Worm (Caenorhabditis elegans): ENCODE results near the gene srh-179.

The srh-179 gene

ce11 chrV:18508564-18508963 is 32.4 kb downstream of the srh-179 start, which contains the start of gene Y51A2D.1:
Gene Y51A2D.1 (plus strand): TSS chrV:18508864.
- TF ChIP-seq swsn-7 (tag; optimal IDR thresholded peaks at IDR 0.05), result no peak
- TF ChIP-seq ceh-88 (GFP tag; IDR thresholded peaks at IDR 0.05), result no peak
- TF ChIP-seq elt-3 (tag; optimal IDR thresholded peaks at IDR 0.05), result no peak
- no peak for TF ChIP-seq Y116A8C.19 (tag; optimal IDR thresholded peaks at IDR 0.05; ENCODE audit: borderline replicate concordance)
- TF ChIP-seq ceh-8 (GFP tag; optimal IDR thresholded peaks at IDR 0.05), result no peak
- TF ChIP-seq ama-1 (optimal IDR thresholded peaks at IDR 0.05), result no peak
- no peak for TF ChIP-seq lsy-2 (tag; optimal IDR thresholded peaks at IDR 0.05)
- no peak for TF ChIP-seq mab-9 (GFP tag; IDR thresholded peaks at IDR 0.05)
- TF ChIP-seq fkh-10 (GFP tag; optimal IDR thresholded peaks at IDR 0.05), result no peak
- no peak for TF ChIP-seq nhr-19 (GFP tag; conservative IDR thresholded peaks at IDR 0.05)
- no peak for TF ChIP-seq jun-1 (tag; optimal IDR thresholded peaks at IDR 0.05)
- TF ChIP-seq hpl-2 (GFP tag; optimal IDR thresholded peaks at IDR 0.05), result no peak
- no peak for TF ChIP-seq ztf-11 (tag; optimal IDR thresholded peaks at IDR 0.05)
- TF ChIP-seq mef-2 (tag; optimal IDR thresholded peaks at IDR 0.05), result no peak

- no peak for TF ChIP-seq efl-1 (optimal IDR thresholded peaks at IDR 0.05)
- peak in 1 of 2 experiments; percentile 69 for TF ChIP-seq efl-1 (GFP tag; optimal IDR thresholded peaks at IDR 0.05 in 1 of 2)
- TF ChIP-seq nhr-85 (tag), result no peak
These were observed 35.7 kb downstream of the srh-179 start for ce11 chrV:18511847-18512246.

- no peak for TF ChIP-seq nhr-84 (tag; optimal IDR thresholded peaks at IDR 0.05)
- no peak for TF ChIP-seq nhr-90 (tag; optimal IDR thresholded peaks at IDR 0.05; ENCODE audit: poor library complexity)
- no peak for TF ChIP-seq jun-1 (tag; optimal IDR thresholded peaks at IDR 0.05)
- TF ChIP-seq nhr-71 (tag; optimal IDR thresholded peaks at IDR 0.05), result no peak
- TF ChIP-seq fos-1 (tag; optimal IDR thresholded peaks at IDR 0.05), result no peak
- no peak for TF ChIP-seq ceh-8 (GFP tag; optimal IDR thresholded peaks at IDR 0.05)
- TF ChIP-seq swsn-7 (tag; optimal IDR thresholded peaks at IDR 0.05), result no peak
- no peak for TF ChIP-seq irx-1 (tag; optimal IDR thresholded peaks at IDR 0.05)
- no peak for TF ChIP-seq ces-1 (GFP tag; optimal IDR thresholded peaks at IDR 0.05)
- no peak for TF ChIP-seq lir-3 (tag; optimal IDR thresholded peaks at IDR 0.05; ENCODE audit: poor library complexity)
- no peak for TF ChIP-seq fkh-8 (tag; optimal IDR thresholded peaks at IDR 0.05)
- peak; percentile 34 for TF ChIP-seq tlp-1 (tag; optimal IDR thresholded peaks at IDR 0.05)
- no peak for TF ChIP-seq nhr-77 (tag; optimal IDR thresholded peaks at IDR 0.05)
- TF ChIP-seq aly-2 (tag; optimal IDR thresholded peaks at IDR 0.05), result no peak
- no peak for TF ChIP-seq lsy-2 (tag; optimal IDR thresholded peaks at IDR 0.05)
- TF ChIP-seq nhr-76 (tag; optimal IDR thresholded peaks at IDR 0.05), result no peak
- no peak for TF ChIP-seq nhr-85 (tag)
- TF ChIP-seq elt-2 (tag; optimal IDR thresholded peaks at IDR 0.05), result peak; percentile 95
- no peak for TF ChIP-seq isw-1 (GFP tag; IDR thresholded peaks at IDR 0.05)
- no peak for TF ChIP-seq hlh-4 (tag; optimal IDR thresholded peaks at IDR 0.05)
- no peak for TF ChIP-seq efl-1 (optimal IDR thresholded peaks at IDR 0.05)
- TF ChIP-seq efl-1 (GFP tag; optimal IDR thresholded peaks at IDR 0.05 in 1 of 2), result peak in 1 of 2 experiments; percentile 84
- peak in 1 of 2 experiments; percentile 11 for TF ChIP-seq lin-35 (GFP tag; optimal IDR thresholded peaks at IDR 0.05)
- no peak for TF ChIP-seq dsc-1 (tag; optimal IDR thresholded peaks at IDR 0.05)
- TF ChIP-seq xbp-1 (tag; optimal IDR thresholded peaks at IDR 0.05), result no peak
- TF ChIP-seq nhr-11 (tag; optimal IDR thresholded peaks at IDR 0.05), result no peak
- TF ChIP-seq zip-4 (GFP tag; optimal IDR thresholded peaks at IDR 0.05), result no peak
These were observed 40.3 kb downstream of the srh-179 start, which contains the start of gene hmit-1.1 for ce11 chrV:18516496-18516895. Gene hmit-1.1 (plus strand): TSS chrV:18516789.

ce11 chrV:18524460-18524859 is 48.3 kb downstream of the srh-179 start, which contains the start of gene hmit-1.2:
Gene hmit-1.2 (plus strand): TSS chrV:18524760.
- TF ChIP-seq ces-1 (GFP tag; optimal IDR thresholded peaks at IDR 0.05) (no peak), ceh-63 (GFP tag; optimal IDR thresholded peaks at IDR 0.05) (no peak), ets-5 (GFP tag; IDR thresholded peaks at IDR 0.05) (no peak), egl-27 (tag; optimal IDR thresholded peaks at IDR 0.05) (no peak), egl-13 (tag; optimal IDR thresholded peaks at IDR 0.05) (no peak), efl-1 (optimal IDR thresholded peaks at IDR 0.05) (no peak), efl-1 (GFP tag; optimal IDR thresholded peaks at IDR 0.05 in 1 of 2) (no peak), C34B4.2 (tag; optimal IDR thresholded peaks at IDR 0.05) (no peak), Y116A8C.19 (tag; optimal IDR thresholded peaks at IDR 0.05; ENCODE audit: borderline replicate concordance) (no peak)

Measured in whole organism, L1 larva.